Worm (Caenorhabditis elegans) whole organism, mixed stage, embryonic: ENCODE measurements around the gene F47B10.8.

Experiments
- M03D4.4 ChIP-seq: sonication (generic microtip); optimal IDR thresholded peaks from 2 replicates; lab custom pipeline; 2017; ENCODE audit warnings: mild to moderate bottlenecking, missing genetic modification characterization, missing compliant biosample characterization
- bed-3 ChIP-seq: fragments of 200-800 bp; sonication (Bioruptor generic); optimal IDR thresholded peaks from 3 replicates; lab custom pipeline; 2018; ENCODE audit warnings: mild to moderate bottlenecking, missing genetic modification characterization, moderate library complexity, missing compliant biosample characterization
- blmp-1 ChIP-seq: fragments of 150-350 bp; optimal IDR thresholded peaks from 2 replicates; lab custom pipeline; 2014; ENCODE audit warnings: missing biosample characterization, missing genetic modification characterization
- ceh-39 ChIP-seq: fragments of 150-350 bp; optimal IDR thresholded peaks from 2 replicates; lab custom pipeline; 2014; ENCODE audit warnings: missing biosample characterization, missing genetic modification characterization
- ceh-43 ChIP-seq: fragments of 200-800 bp; sonication (Bioruptor generic); optimal IDR thresholded peaks from 2 replicates; lab custom pipeline; 2018; ENCODE audit warnings: mild to moderate bottlenecking, missing genetic modification characterization, moderate library complexity, missing compliant biosample characterization
- ceh-83 ChIP-seq: fragments of 200-800 bp; sonication (Bioruptor generic); optimal IDR thresholded peaks from 2 replicates; lab custom pipeline; 2018; ENCODE audit warnings: mild to moderate bottlenecking, missing genetic modification characterization, missing compliant biosample characterization
- ces-1 ChIP-seq: fragments of 150-350 bp; optimal IDR thresholded peaks from 2 replicates; lab custom pipeline; 2014; ENCODE audit warnings: missing biosample characterization, missing genetic modification reagents, missing genetic modification characterization
- drap-1 ChIP-seq: fragments of 200-800 bp; sonication (Bioruptor generic); optimal IDR thresholded peaks from 3 replicates; lab custom pipeline; 2018; ENCODE audit warnings: mild to moderate bottlenecking, missing genetic modification characterization, missing compliant biosample characterization
- elt-1 ChIP-seq: sonication (generic microtip); optimal IDR thresholded peaks from 2 replicates; lab custom pipeline; 2017; ENCODE audit warnings: missing genetic modification characterization, mild to moderate bottlenecking, missing compliant biosample characterization, antibody characterized with exemption, moderate library complexity, borderline replicate concordance; ENCODE audit not compliant: insufficient read depth
- elt-3 ChIP-seq: fragments of 150-350 bp; optimal IDR thresholded peaks from 2 replicates; lab custom pipeline; 2014; ENCODE audit warnings: missing biosample characterization, missing genetic modification characterization
- flh-1 ChIP-seq: fragments of 200-800 bp; sonication (Bioruptor generic); optimal IDR thresholded peaks from 2 replicates; lab custom pipeline; 2018; ENCODE audit warnings: mild to moderate bottlenecking, missing genetic modification characterization, moderate library complexity, missing compliant biosample characterization
- ham-2 ChIP-seq: fragments of 200-800 bp; sonication (Bioruptor generic); optimal IDR thresholded peaks from 2 replicates; lab custom pipeline; 2018; ENCODE audit warnings: mild to moderate bottlenecking, missing genetic modification characterization, missing compliant biosample characterization
- hlh-1 ChIP-seq: fragments of 150-350 bp; optimal IDR thresholded peaks from 2 replicates; lab custom pipeline; 2014; ENCODE audit warnings: missing biosample characterization, missing genetic modification reagents, missing genetic modification characterization
- mab-5 ChIP-seq: fragments of 150-350 bp; optimal IDR thresholded peaks from 2 replicates; lab custom pipeline; 2014; ENCODE audit warnings: missing biosample characterization, missing genetic modification characterization
- mep-1 ChIP-seq: fragments of 150-350 bp; optimal IDR thresholded peaks from 2 replicates; lab custom pipeline; 2017; ENCODE audit warnings: missing biosample characterization, missing genetic modification reagents, missing genetic modification characterization, inconsistent platforms
- mls-2 ChIP-seq: sonication (generic microtip); optimal IDR thresholded peaks from 2 replicates; lab custom pipeline; 2016; ENCODE audit warnings: mild to moderate bottlenecking, missing genetic modification characterization, moderate library complexity, missing compliant biosample characterization
- nhr-12 ChIP-seq: fragments of 150-350 bp; optimal IDR thresholded peaks from 2 replicates; lab custom pipeline; 2014; ENCODE audit warnings: missing biosample characterization, missing genetic modification characterization
- nhr-2 ChIP-seq: fragments of 150-350 bp; optimal IDR thresholded peaks from 2 replicates; lab custom pipeline; 2014; ENCODE audit warnings: missing biosample characterization, missing genetic modification characterization
- nhr-237 ChIP-seq: fragments of 150-350 bp; optimal IDR thresholded peaks from 2 replicates; lab custom pipeline; 2014; ENCODE audit warnings: missing biosample characterization, missing genetic modification characterization
- nhr-28 ChIP-seq: fragments of 150-350 bp; optimal IDR thresholded peaks from 2 replicates; lab custom pipeline; 2014; ENCODE audit warnings: missing biosample characterization, missing genetic modification characterization
- nhr-76 ChIP-seq: sonication (generic microtip); optimal IDR thresholded peaks from 2 replicates; lab custom pipeline; 2017; ENCODE audit warnings: missing biosample characterization, missing genetic modification characterization
- pha-4 ChIP-seq: fragments of 150-350 bp; optimal IDR thresholded peaks from 2 replicates; lab custom pipeline; 2018; ENCODE audit warnings: missing biosample characterization, missing genetic modification reagents, missing genetic modification characterization
- sem-2 ChIP-seq: fragments of 200-800 bp; sonication (Bioruptor generic); optimal IDR thresholded peaks from 2 replicates; lab custom pipeline; 2018; ENCODE audit warnings: mild to moderate bottlenecking, missing genetic modification characterization, missing compliant biosample characterization
- snpc-4 ChIP-seq: fragments of 150-350 bp; optimal IDR thresholded peaks from 2 replicates; lab custom pipeline; 2014; ENCODE audit warnings: missing biosample characterization, missing genetic modification characterization
- tbx-8 ChIP-seq: fragments of 200-800 bp; sonication (Bioruptor generic); optimal IDR thresholded peaks from 2 replicates; lab custom pipeline; 2018; ENCODE audit warnings: mild to moderate bottlenecking, missing genetic modification characterization, moderate library complexity, missing compliant biosample characterization
- unc-120 ChIP-seq: sonication (generic microtip); optimal IDR thresholded peaks from 2 replicates; lab custom pipeline; 2017; ENCODE audit warnings: missing genetic modification characterization, missing compliant biosample characterization; ENCODE audit not compliant: poor library complexity, severe bottlenecking
- unc-39 ChIP-seq: fragments of 150-350 bp; optimal IDR thresholded peaks from 2 replicates; lab custom pipeline; 2014; ENCODE audit warnings: missing biosample characterization, missing genetic modification characterization
- unc-62 ChIP-seq: fragments of 150-350 bp; optimal IDR thresholded peaks from 2 replicates; lab custom pipeline; 2014; ENCODE audit warnings: missing biosample characterization, missing genetic modification reagents, missing genetic modification characterization
- zip-8 ChIP-seq: fragments of 150-350 bp; optimal IDR thresholded peaks from 2 replicates; lab custom pipeline; 2014; ENCODE audit warnings: missing biosample characterization, missing genetic modification characterization

The F47B10.8 gene

ce11 chrX:10919613-10920012 is 9.0 kb upstream of the F47B10.8 start, which contains the start of gene nstp-9:
nstp-9 (minus strand) TSS chrX:10919713.
- TF ChIP-seq unc-120 (tag; lab: Kevin White, UChicago) (no peak), nhr-76 (tag; lab: Kevin White, UChicago) (no peak), ceh-39 (tag; lab: Kevin White, UChicago) (no peak), nhr-28 (tag; lab: Kevin White, UChicago) (no peak), nhr-12 (tag; lab: Kevin White, UChicago) (no peak), unc-62 (GFP tag; lab: Kevin White, UChicago) (no peak), sem-2 (GFP tag; lab: Kevin White, UChicago) (no peak), ces-1 (GFP tag; lab: Kevin White, UChicago) (no peak), nhr-237 (tag; lab: Kevin White, UChicago) (no peak), ceh-43 (no peak), unc-39 (tag; lab: Kevin White, UChicago) (no peak), elt-3 (tag; lab: Kevin White, UChicago) (no peak), flh-1 (GFP tag; lab: Kevin White, UChicago) (no peak)

ce11 chrX:10916194-10916593 is 5.6 kb upstream of the F47B10.8 start:
- no peak for TF ChIP-seq mep-1
- TF ChIP-seq ceh-39 (tag; lab: Kevin White, UChicago): no peak
- no peak for TF ChIP-seq ceh-83 (GFP tag; lab: Kevin White, UChicago)
- TF ChIP-seq tbx-8 (GFP tag; lab: Kevin White, UChicago): no peak
- TF ChIP-seq nhr-28 (tag; lab: Kevin White, UChicago): no peak
- TF ChIP-seq hlh-1 (tag; lab: Kevin White, UChicago): no peak
- no peak for TF ChIP-seq snpc-4 (tag; lab: Kevin White, UChicago)
- TF ChIP-seq sem-2 (GFP tag; lab: Kevin White, UChicago): no peak
- no peak for TF ChIP-seq ces-1 (GFP tag; lab: Kevin White, UChicago)
- no peak for TF ChIP-seq nhr-76 (tag; lab: Kevin White, UChicago)
- TF ChIP-seq drap-1: no peak
- no peak for TF ChIP-seq zip-8 (tag; lab: Kevin White, UChicago)
- no peak for TF ChIP-seq nhr-2 (tag; lab: Kevin White, UChicago)
- no peak for TF ChIP-seq nhr-237 (tag; lab: Kevin White, UChicago)
- TF ChIP-seq, all 35 proteins: peak for 0

DNA sequence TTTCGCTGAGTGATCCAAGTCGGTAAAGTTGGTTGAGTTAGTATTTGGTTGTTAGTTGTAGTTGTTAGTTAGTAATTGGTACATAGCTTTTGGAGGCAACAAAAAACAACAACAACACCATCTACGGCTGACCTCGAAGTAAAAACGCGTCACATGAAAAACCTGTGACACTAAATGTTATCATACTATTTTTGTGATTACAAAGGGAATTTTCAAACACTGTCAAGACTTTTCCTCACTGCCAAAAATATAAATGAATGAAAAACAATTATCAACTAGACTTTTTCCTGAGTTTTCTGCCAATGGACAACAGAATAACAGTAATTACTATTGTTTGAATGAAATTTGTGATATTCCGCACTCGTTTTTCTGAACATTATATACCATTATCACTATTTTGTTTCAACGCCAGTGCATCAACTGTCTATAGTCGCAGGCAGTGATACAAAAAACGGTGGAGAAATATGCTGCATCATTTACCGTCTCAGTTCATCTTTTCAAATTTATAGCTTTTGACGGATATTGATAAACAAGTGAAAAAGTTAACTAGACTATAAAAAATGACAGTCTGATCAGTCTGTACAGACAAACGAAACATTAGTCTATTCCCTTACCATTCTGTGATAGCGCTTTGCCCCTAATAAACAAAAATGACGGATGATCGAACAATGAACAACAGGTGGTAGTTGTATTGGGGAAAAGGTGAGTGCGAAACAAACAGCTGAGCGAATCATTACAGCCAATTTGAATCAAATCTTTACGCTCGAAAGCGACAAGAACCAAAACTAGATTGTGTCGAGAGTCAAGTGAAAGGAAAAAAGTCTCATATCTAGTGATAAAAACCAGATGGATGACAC is 4.0 kb upstream of the F47B10.8 start:
- TF ChIP-seq nhr-28 (tag; lab: Kevin White, UChicago) (no peak), mep-1 (no peak), hlh-1 (tag; lab: Kevin White, UChicago) (peak; percentile 43), blmp-1 (no peak), unc-39 (tag; lab: Kevin White, UChicago) (no peak)

- TF ChIP-seq ham-2 (no peak), pha-4 (tag; lab: Kevin White, UChicago) (no peak)
Measured at ce11 chrX:10913981-10914380, 3.4 kb upstream of the F47B10.8 start, which contains the start of gene F47B10.9. F47B10.9 (minus strand) TSS chrX:10914081.

ce11 chrX:10909661-10910060 is 955 bp downstream of the F47B10.8 start:
- TF ChIP-seq unc-120 (tag; lab: Kevin White, UChicago): peak; percentile 38
- TF ChIP-seq elt-1: no peak
- no peak for TF ChIP-seq flh-1 (GFP tag; lab: Kevin White, UChicago)
- peak; percentile 55 for TF ChIP-seq unc-62 (GFP tag; lab: Kevin White, UChicago)
- no peak for TF ChIP-seq mls-2
- TF ChIP-seq bed-3: no peak
- TF ChIP-seq nhr-2 (tag; lab: Kevin White, UChicago): no peak
- no peak for TF ChIP-seq tbx-8 (GFP tag; lab: Kevin White, UChicago)
- no peak for TF ChIP-seq snpc-4 (tag; lab: Kevin White, UChicago)
- TF ChIP-seq M03D4.4 (tag; lab: Kevin White, UChicago): no peak
- no peak for TF ChIP-seq mab-5 (tag; lab: Kevin White, UChicago)
